Worm (Caenorhabditis elegans) whole organism, L1 larva: ENCODE measurements around the gene T02B11.9.

Experiments
- blmp-1 ChIP-seq: fragments of 150-350 bp; optimal IDR thresholded peaks from 2 replicates; lab custom pipeline; 2014; ENCODE audit warnings: missing biosample characterization, missing genetic modification characterization
- lir-3 ChIP-seq: sonication (generic microtip); optimal IDR thresholded peaks from 2 replicates; lab custom pipeline; 2016; ENCODE audit warnings: mild to moderate bottlenecking, missing genetic modification characterization, moderate library complexity, missing compliant biosample characterization; ENCODE audit not compliant: poor library complexity
- mdl-1 ChIP-seq, 2 experiments: fragments of 150-350 bp; optimal IDR thresholded peaks; 2 replicates each; lab custom pipeline; 2014 to 2017; ENCODE audit warnings: missing biosample characterization in 2 of 2, missing genetic modification characterization in 2 of 2, inconsistent platforms in 1 of 2
- nhr-12 ChIP-seq: sonication (generic microtip); optimal IDR thresholded peaks from 2 replicates; lab custom pipeline; 2017; ENCODE audit warnings: missing biosample characterization, missing genetic modification characterization
- pqm-1 ChIP-seq: sonication (generic microtip); optimal IDR thresholded peaks from 3 replicates; lab custom pipeline; 2017; ENCODE audit warnings: missing biosample characterization, missing genetic modification characterization
- sox-4 ChIP-seq: sonication (generic microtip); optimal IDR thresholded peaks from 2 replicates; lab custom pipeline; 2016; ENCODE audit warnings: missing genetic modification characterization, missing compliant biosample characterization
- swsn-7 ChIP-seq: sonication (generic microtip); optimal IDR thresholded peaks from 2 replicates; lab custom pipeline; 2016; ENCODE audit warnings: missing genetic modification characterization, missing compliant biosample characterization

ce11 chrV:915716-916115, 39.7 kb downstream of the T02B11.9 start:
- TF ChIP-seq mdl-1 (tag; optimal IDR thresholded peaks at IDR 0.05; lab: Kevin White, UChicago) (no peak), lir-3 (tag; lab: Kevin White, UChicago) (no peak), swsn-7 (tag; lab: Kevin White, UChicago) (no peak), nhr-12 (no peak), blmp-1 (tag; lab: Kevin White, UChicago) (no peak), sox-4 (tag; lab: Kevin White, UChicago) (no peak), pqm-1 (no peak)
